Fruit fly (Drosophila melanogaster): ENCODE results near the gene qless.

qless gene

DNA sequence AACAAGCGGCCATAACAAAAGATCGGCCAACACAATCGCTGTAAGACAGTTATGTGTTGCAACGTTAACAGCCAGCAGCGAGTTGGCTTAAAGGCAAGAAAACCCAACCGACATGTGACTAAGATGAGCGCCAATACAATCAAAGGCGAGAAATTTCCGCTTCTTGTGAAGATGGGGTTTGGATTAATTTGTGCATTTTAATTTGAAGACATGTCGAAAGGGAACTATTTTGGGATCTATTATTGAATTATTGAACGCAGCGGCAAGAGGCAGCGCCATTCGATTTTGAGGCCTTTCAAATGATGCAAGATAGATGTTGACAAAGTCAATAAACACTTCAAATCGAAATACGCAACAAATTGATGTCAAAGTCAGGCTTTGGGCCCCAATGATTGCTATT is 11.3 kb downstream of the qless start:
- TF ChIP-seq dmrt93B (GFP tag; optimal IDR thresholded peaks at IDR 0.05) (no peak), Abd-B (GFP tag; optimal IDR thresholded peaks at IDR 0.05) (no peak), jim (GFP tag; optimal IDR thresholded peaks at IDR 0.05) (no peak), N (GFP tag; optimal IDR thresholded peaks at IDR 0.05) (no peak), ey (GFP tag; optimal IDR thresholded peaks at IDR 0.05) (no peak), dsf (GFP tag; optimal IDR thresholded peaks at IDR 0.05; ENCODE audit: borderline replicate concordance) (no peak), Hr78 (GFP tag; optimal IDR thresholded peaks at IDR 0.05) (no peak), rgr (GFP tag; optimal IDR thresholded peaks at IDR 0.05) (no peak), Dfd (GFP tag; optimal IDR thresholded peaks at IDR 0.05) (no peak), Sp1 (GFP tag; optimal IDR thresholded peaks at IDR 0.05) (no peak), Rel (GFP tag; optimal IDR thresholded peaks at IDR 0.05) (no peak), Rel (tag; optimal IDR thresholded peaks at IDR 0.05) (no peak), CG32264 (GFP tag; optimal IDR thresholded peaks at IDR 0.05) (no peak), CG9705 (GFP tag; optimal IDR thresholded peaks at IDR 0.05) (no peak), foxo (GFP tag; optimal IDR thresholded peaks at IDR 0.05) (no peak), brk (GFP tag; optimal IDR thresholded peaks at IDR 0.05) (no peak), Vsx2 (GFP tag; optimal IDR thresholded peaks at IDR 0.05; ENCODE audit: partially characterized antibody) (no peak), GATAd (GFP tag; optimal IDR thresholded peaks at IDR 0.05) (no peak), Dif (GFP tag; optimal IDR thresholded peaks at IDR 0.05; ENCODE audit: partially characterized antibody) (no peak), HLH106 (tag; optimal IDR thresholded peaks at IDR 0.05) (no peak), OdsH (GFP tag; optimal IDR thresholded peaks at IDR 0.05) (no peak)

- TF ChIP-seq pan (optimal IDR thresholded peaks at IDR 0.05): no peak
- TF ChIP-seq Sp1 (GFP tag; optimal IDR thresholded peaks at IDR 0.05): no peak
- no peak for TF ChIP-seq Myc (optimal IDR thresholded peaks at IDR 0.05)
- no peak for TF ChIP-seq lola (GFP tag; optimal IDR thresholded peaks at IDR 0.05)
- no peak for TF ChIP-seq tai (GFP tag; optimal IDR thresholded peaks at IDR 0.05)
- TF ChIP-seq usp (GFP tag; optimal IDR thresholded peaks at IDR 0.05): no peak
- no peak for TF ChIP-seq Rel (GFP tag; optimal IDR thresholded peaks at IDR 0.05)
- TF ChIP-seq Rel (tag; optimal IDR thresholded peaks at IDR 0.05): no peak
- no peak for TF ChIP-seq N (GFP tag; optimal IDR thresholded peaks at IDR 0.05)
- TF ChIP-seq Vsx2 (GFP tag; optimal IDR thresholded peaks at IDR 0.05; ENCODE audit: partially characterized antibody): no peak
- TF ChIP-seq foxo (GFP tag; optimal IDR thresholded peaks at IDR 0.05): no peak
- TF ChIP-seq GATAd (GFP tag; optimal IDR thresholded peaks at IDR 0.05): no peak
- no peak for TF ChIP-seq br (GFP tag; optimal IDR thresholded peaks at IDR 0.05)
- TF ChIP-seq CG32264 (GFP tag; optimal IDR thresholded peaks at IDR 0.05): no peak
- TF ChIP-seq Mio (GFP tag; optimal IDR thresholded peaks at IDR 0.05): no peak
- TF ChIP-seq CrebA (GFP tag; optimal IDR thresholded peaks at IDR 0.05; ENCODE audit: borderline replicate concordance): no peak
- TF ChIP-seq Jra (GFP tag; optimal IDR thresholded peaks at IDR 0.05): no peak
- TF ChIP-seq Dif (GFP tag; optimal IDR thresholded peaks at IDR 0.05; ENCODE audit: partially characterized antibody): no peak
- TF ChIP-seq woc (GFP tag; optimal IDR thresholded peaks at IDR 0.05): no peak
- no peak for TF ChIP-seq psq (GFP tag; optimal IDR thresholded peaks at IDR 0.05)
- no peak for TF ChIP-seq h (GFP tag; optimal IDR thresholded peaks at IDR 0.05)
Measured at dm6 chr3R:31240023-31240422, 12.4 kb downstream of the qless start.

- TF ChIP-seq br (GFP tag; optimal IDR thresholded peaks at IDR 0.05) (no peak), jim (GFP tag; optimal IDR thresholded peaks at IDR 0.05) (no peak), sage (GFP tag; optimal IDR thresholded peaks at IDR 0.05) (no peak), N (GFP tag; optimal IDR thresholded peaks at IDR 0.05) (no peak), Myc (optimal IDR thresholded peaks at IDR 0.05) (no peak), CG32264 (GFP tag; optimal IDR thresholded peaks at IDR 0.05) (no peak), woc (GFP tag; optimal IDR thresholded peaks at IDR 0.05) (no peak), dmrt93B (GFP tag; optimal IDR thresholded peaks at IDR 0.05) (no peak), foxo (GFP tag; optimal IDR thresholded peaks at IDR 0.05) (no peak), h (GFP tag; optimal IDR thresholded peaks at IDR 0.05) (no peak), dsf (GFP tag; optimal IDR thresholded peaks at IDR 0.05; ENCODE audit: borderline replicate concordance) (no peak), CG9705 (GFP tag; optimal IDR thresholded peaks at IDR 0.05) (no peak), sv (GFP tag; optimal IDR thresholded peaks at IDR 0.05) (no peak), Hr78 (GFP tag; optimal IDR thresholded peaks at IDR 0.05) (no peak), usp (GFP tag; optimal IDR thresholded peaks at IDR 0.05) (no peak), rgr (GFP tag; optimal IDR thresholded peaks at IDR 0.05) (no peak), psq (GFP tag; optimal IDR thresholded peaks at IDR 0.05) (no peak)
Measured at dm6 chr3R:31235262-31235661, 17.1 kb downstream of the qless start, which contains the start of gene CG15564. Gene CG15564, minus strand, starts transcription at chr3R:31235362.

DNA sequence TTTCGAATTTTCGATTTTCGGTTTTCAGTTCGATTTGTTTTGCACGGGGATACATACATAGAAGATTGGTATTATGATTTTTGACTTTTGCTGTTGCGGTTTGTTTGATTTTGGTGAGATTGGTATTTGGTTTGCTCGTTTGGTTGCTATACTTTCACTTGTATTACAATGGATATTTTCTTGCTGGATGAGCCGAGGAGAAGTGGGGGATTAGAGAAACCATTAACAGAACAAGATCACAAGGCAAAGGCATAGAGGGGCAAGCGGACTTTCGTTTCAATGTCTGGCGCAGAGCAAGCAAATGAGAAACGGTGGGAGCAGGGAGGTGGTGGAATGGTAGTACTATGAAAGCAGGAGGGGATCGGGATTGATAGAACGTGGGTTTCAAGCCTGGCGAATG is 20.2 kb downstream of the qless start, which contains the start of gene CG15563:
Gene CG15563 (minus strand): TSS at position 101 of the 400 bp plus-strand sequence.
- no peak for TF ChIP-seq dl (GFP tag; optimal IDR thresholded peaks at IDR 0.05; ENCODE audit: insufficient read depth in 1 of 2, partially characterized antibody in 2 of 2)
- no peak for TF ChIP-seq Dif (GFP tag; optimal IDR thresholded peaks at IDR 0.05; ENCODE audit: partially characterized antibody)
- TF ChIP-seq woc (GFP tag; optimal IDR thresholded peaks at IDR 0.05): no peak
- TF ChIP-seq OdsH (GFP tag; optimal IDR thresholded peaks at IDR 0.05): no peak
- TF ChIP-seq Dfd (GFP tag; optimal IDR thresholded peaks at IDR 0.05): no peak
- TF ChIP-seq psq (GFP tag; optimal IDR thresholded peaks at IDR 0.05): no peak
- TF ChIP-seq jim (GFP tag; optimal IDR thresholded peaks at IDR 0.05): no peak
